Fruit fly (Drosophila melanogaster) whole organism, prepupa: ENCODE results near the gene CG32099.
A peak's percentile ranks its signal among the peaks of the same experiment; 100 is the strongest.

Experiments used
- CG10631 ChIP-seq: fragments of 200-800 bp; sonication (Bioruptor generic); optimal IDR thresholded peaks from 2 replicates; lab custom pipeline; 2016; ENCODE audit warnings: missing biosample characterization, missing genetic modification characterization
- CG10669 ChIP-seq: fragments of 200-800 bp; sonication (Bioruptor generic); optimal IDR thresholded peaks from 3 replicates; lab custom pipeline; 2018; ENCODE audit warnings: missing biosample characterization, mild to moderate bottlenecking, missing genetic modification characterization, moderate library complexity
- CG11294 ChIP-seq: fragments of 200-800 bp; sonication (Bioruptor generic); IDR thresholded peaks from 2 replicates; pipeline ENCODE4 v1.3.6; 2022; ENCODE audit warnings: missing biosample characterization, missing genetic modification characterization
- CG11762 ChIP-seq: fragments of 200-800 bp; sonication (Bioruptor generic); optimal IDR thresholded peaks from 3 replicates; lab custom pipeline; 2016; ENCODE audit warnings: missing biosample characterization, missing genetic modification characterization; ENCODE audit not compliant: insufficient read depth
- CG11902 ChIP-seq: fragments of 200-800 bp; sonication (Bioruptor generic); optimal IDR thresholded peaks from 3 replicates; lab custom pipeline; 2016; ENCODE audit warnings: missing biosample characterization, missing genetic modification characterization
- CG16779 ChIP-seq: fragments of 200-800 bp; sonication (Bioruptor generic); optimal IDR thresholded peaks from 3 replicates; lab custom pipeline; 2017; ENCODE audit warnings: missing biosample characterization, mild to moderate bottlenecking, missing genetic modification characterization
- CG3032 ChIP-seq: fragments of 200-800 bp; optimal IDR thresholded peaks from 2 replicates; lab custom pipeline; 2019; ENCODE audit warnings: missing biosample characterization, mild to moderate bottlenecking, missing genetic modification characterization, moderate library complexity
- CG31627 ChIP-seq: fragments of 200-800 bp; sonication (Bioruptor generic); optimal IDR thresholded peaks from 3 replicates; lab custom pipeline; 2016; ENCODE audit warnings: missing biosample characterization, missing genetic modification characterization
- CG32006 ChIP-seq: fragments of 200-800 bp; sonication (Bioruptor generic); optimal IDR thresholded peaks from 3 replicates; lab custom pipeline; 2017; ENCODE audit warnings: missing biosample characterization, mild to moderate bottlenecking, missing genetic modification characterization
- CG34406 ChIP-seq: fragments of 200-800 bp; sonication (Bioruptor generic); optimal IDR thresholded peaks from 3 replicates; lab custom pipeline; 2016; ENCODE audit warnings: missing biosample characterization, missing genetic modification characterization
- CG3919 ChIP-seq: fragments of 200-800 bp; sonication (Bioruptor generic); optimal IDR thresholded peaks from 3 replicates; lab custom pipeline; 2016; ENCODE audit warnings: missing biosample characterization, missing genetic modification characterization
- CG4318 ChIP-seq: fragments of 200-800 bp; sonication (Bioruptor generic); optimal IDR thresholded peaks from 3 replicates; lab custom pipeline; 2017; ENCODE audit warnings: missing biosample characterization, mild to moderate bottlenecking, missing genetic modification characterization
- CG6163 ChIP-seq: fragments of 200-800 bp; sonication (Bioruptor generic); IDR thresholded peaks from 3 replicates; pipeline ENCODE4 v1.3.6; 2022; ENCODE audit warnings: missing biosample characterization, missing genetic modification characterization
- CG6276 ChIP-seq: fragments of 200-800 bp; sonication (Bioruptor generic); optimal IDR thresholded peaks from 2 replicates; lab custom pipeline; 2017; ENCODE audit warnings: missing biosample characterization, mild to moderate bottlenecking, missing genetic modification characterization
- CG6792 ChIP-seq: fragments of 200-800 bp; sonication (Bioruptor generic); optimal IDR thresholded peaks from 3 replicates; lab custom pipeline; 2016; ENCODE audit warnings: missing biosample characterization, missing genetic modification characterization
- CG6808 ChIP-seq: fragments of 200-800 bp; sonication (Bioruptor generic); optimal IDR thresholded peaks from 3 replicates; lab custom pipeline; 2017; ENCODE audit warnings: missing biosample characterization, missing genetic modification characterization, mild to moderate bottlenecking, moderate library complexity, missing genetic modification reagents
- CG7368 ChIP-seq: fragments of 200-800 bp; sonication (Bioruptor generic); optimal IDR thresholded peaks from 3 replicates; lab custom pipeline; 2016; ENCODE audit warnings: missing biosample characterization, missing genetic modification characterization
- CG8119 ChIP-seq: fragments of 200-800 bp; sonication (Bioruptor generic); IDR thresholded peaks from 3 replicates; pipeline ENCODE4 v1.3.6; 2022; ENCODE audit warnings: missing biosample characterization, missing genetic modification characterization
- CG8319 ChIP-seq: fragments of 200-800 bp; sonication (Bioruptor generic); optimal IDR thresholded peaks from 3 replicates; lab custom pipeline; 2016; ENCODE audit warnings: missing biosample characterization, missing genetic modification characterization
- CG8632 ChIP-seq: fragments of 200-800 bp; sonication (Bioruptor generic); optimal IDR thresholded peaks from 3 replicates; lab custom pipeline; 2016; ENCODE audit warnings: missing biosample characterization, missing genetic modification characterization
- CG9139 ChIP-seq: fragments of 200-800 bp; sonication (Bioruptor generic); optimal IDR thresholded peaks from 3 replicates; lab custom pipeline; 2017; ENCODE audit warnings: missing biosample characterization, mild to moderate bottlenecking, missing genetic modification characterization
- Eip75B ChIP-seq: fragments of 200-800 bp; sonication (Bioruptor generic); optimal IDR thresholded peaks from 3 replicates; lab custom pipeline; 2016; ENCODE audit warnings: missing biosample characterization, missing genetic modification characterization
- Eip78C ChIP-seq: fragments of 200-800 bp; sonication (Bioruptor generic); peaks from one replicate; lab custom pipeline; 2016; ENCODE audit warnings: missing biosample characterization, missing genetic modification characterization
- Eip93F ChIP-seq: fragments of 200-800 bp; sonication (Bioruptor generic); optimal IDR thresholded peaks from 2 replicates; lab custom pipeline; 2016; ENCODE audit warnings: missing biosample characterization, mild to moderate bottlenecking, missing genetic modification characterization
- Ets21C ChIP-seq: fragments of 200-800 bp; sonication (Bioruptor generic); optimal IDR thresholded peaks from 3 replicates; lab custom pipeline; 2016; ENCODE audit warnings: missing biosample characterization, missing genetic modification characterization
- Ets96B ChIP-seq: fragments of 200-800 bp; optimal IDR thresholded peaks from 2 replicates; lab custom pipeline; 2019; ENCODE audit warnings: missing biosample characterization, mild to moderate bottlenecking, missing genetic modification characterization, moderate library complexity
- Hr38 ChIP-seq: sonication (Bioruptor generic); optimal IDR thresholded peaks from 2 replicates; lab custom pipeline; 2016; ENCODE audit warnings: missing biosample characterization, missing genetic modification characterization
- Hr39 ChIP-seq: fragments of 200-800 bp; sonication (Bioruptor generic); optimal IDR thresholded peaks from 2 replicates; lab custom pipeline; 2016; ENCODE audit warnings: missing biosample characterization, missing genetic modification characterization
- Hr4 ChIP-seq: fragments of 200-800 bp; sonication (Bioruptor generic); optimal IDR thresholded peaks from 3 replicates; lab custom pipeline; 2016; ENCODE audit warnings: missing biosample characterization, missing genetic modification characterization
- Met ChIP-seq: fragments of 200-800 bp; sonication (Bioruptor generic); optimal IDR thresholded peaks from 3 replicates; lab custom pipeline; 2016; ENCODE audit warnings: missing biosample characterization, missing genetic modification characterization
- Smox ChIP-seq: fragments of 200-800 bp; sonication (Bioruptor generic); optimal IDR thresholded peaks from 3 replicates; lab custom pipeline; 2016; ENCODE audit warnings: missing biosample characterization, missing genetic modification characterization
- Sox102F ChIP-seq: fragments of 200-800 bp; sonication (Bioruptor generic); optimal IDR thresholded peaks from 2 replicates; lab custom pipeline; 2016; ENCODE audit warnings: missing biosample characterization, mild to moderate bottlenecking, missing genetic modification characterization
- Sox14 ChIP-seq: fragments of 200-800 bp; sonication (Bioruptor generic); optimal IDR thresholded peaks from 3 replicates; lab custom pipeline; 2016; ENCODE audit warnings: missing biosample characterization, missing genetic modification characterization
- Sox15 ChIP-seq: fragments of 200-800 bp; sonication (Bioruptor generic); optimal IDR thresholded peaks from 3 replicates; lab custom pipeline; 2016; ENCODE audit warnings: missing biosample characterization, missing genetic modification characterization
- achi ChIP-seq: fragments of 200-800 bp; sonication (Bioruptor generic); optimal IDR thresholded peaks from 3 replicates; lab custom pipeline; 2016; ENCODE audit warnings: missing biosample characterization, missing genetic modification characterization
- cyc ChIP-seq: fragments of 200-800 bp; sonication (Bioruptor generic); optimal IDR thresholded peaks from 3 replicates; lab custom pipeline; 2016; ENCODE audit warnings: missing biosample characterization, missing genetic modification characterization
- dsx ChIP-seq: fragments of 200-800 bp; optimal IDR thresholded peaks from 3 replicates; lab custom pipeline; 2019; ENCODE audit warnings: missing biosample characterization, mild to moderate bottlenecking, missing genetic modification characterization, moderate library complexity; ENCODE audit not compliant: poor library complexity, severe bottlenecking
- eg ChIP-seq: fragments of 200-800 bp; sonication (Bioruptor generic); IDR thresholded peaks from 3 replicates; pipeline ENCODE4 v1.3.6; 2022; ENCODE audit warnings: missing biosample characterization, missing genetic modification characterization
- esn ChIP-seq: fragments of 200-800 bp; sonication (Bioruptor generic); optimal IDR thresholded peaks from 2 replicates; lab custom pipeline; 2016; ENCODE audit warnings: missing biosample characterization, mild to moderate bottlenecking, missing genetic modification characterization, moderate library complexity
- fd85E ChIP-seq: fragments of 200-800 bp; sonication (Bioruptor generic); optimal IDR thresholded peaks from 3 replicates; lab custom pipeline; 2016; ENCODE audit warnings: missing biosample characterization, missing genetic modification characterization
- fkh ChIP-seq: fragments of 200-800 bp; sonication (Bioruptor generic); optimal IDR thresholded peaks from 3 replicates; lab custom pipeline; 2017; ENCODE audit warnings: missing biosample characterization, mild to moderate bottlenecking, missing genetic modification characterization, moderate library complexity
- net ChIP-seq: fragments of 200-800 bp; sonication (Bioruptor generic); optimal IDR thresholded peaks from 3 replicates; lab custom pipeline; 2016; ENCODE audit warnings: missing biosample characterization, missing genetic modification characterization
- pdm3 ChIP-seq: fragments of 200-800 bp; sonication (Bioruptor generic); optimal IDR thresholded peaks from 3 replicates; lab custom pipeline; 2016; ENCODE audit warnings: missing biosample characterization, missing genetic modification characterization
- salr ChIP-seq, 2 experiments: fragments of 200-800 bp; sonication (Bioruptor generic); optimal IDR thresholded peaks; 3 replicates each; lab custom pipeline; 2016 to 2018; ENCODE audit warnings: missing biosample characterization in 2 of 2, missing genetic modification characterization in 2 of 2, mild to moderate bottlenecking in 1 of 2
- spab ChIP-seq: fragments of 200-800 bp; sonication (Bioruptor generic); optimal IDR thresholded peaks from 2 replicates; lab custom pipeline; 2017; ENCODE audit warnings: missing biosample characterization, mild to moderate bottlenecking, missing genetic modification characterization, missing genetic modification reagents
- ss ChIP-seq, 2 experiments: fragments of 200-800 bp; sonication (Bioruptor generic); optimal IDR thresholded peaks; 2 replicates in 1 of 2; 3 replicates in 1 of 2; lab custom pipeline; 2017 to 2018; ENCODE audit warnings: mild to moderate bottlenecking in 2 of 2, missing biosample characterization in 2 of 2, missing genetic modification characterization in 2 of 2, moderate library complexity in 1 of 2
- svp ChIP-seq: fragments of 200-800 bp; sonication (Bioruptor generic); peaks from one replicate; lab custom pipeline; 2016; ENCODE audit warnings: missing biosample characterization, missing genetic modification characterization
- vri ChIP-seq: fragments of 200-800 bp; sonication (Bioruptor generic); optimal IDR thresholded peaks from 3 replicates; lab custom pipeline; 2016; ENCODE audit warnings: missing biosample characterization, mild to moderate bottlenecking, missing genetic modification characterization

Gene CG32099

dm6 chr3L:12101924-12102383, 47.1 kb upstream of the CG32099 start (continued):
- TF ChIP-seq CG4318 (GFP tag; lab: Kevin White, UChicago) (peak; percentile 67), CG8319 (GFP tag; lab: Kevin White, UChicago) (no peak), eg (peak; percentile 44; the same call in 1 of the 3 replicates)
- TF ChIP-seq, all 60 proteins: peak for 42

- peak; percentile 25 for TF ChIP-seq svp
- no peak for TF ChIP-seq Ets21C (GFP tag; lab: Kevin White, UChicago)
Observed at dm6 chr3L:12107378-12107777, 41.7 kb upstream of the CG32099 start.

dm6 chr3L:12108515-12108914, 40.6 kb upstream of the CG32099 start:
- TF ChIP-seq svp, result peak; percentile 70
- TF ChIP-seq CG11762, result no peak
- no peak for TF ChIP-seq CG6792
- peak; percentile 68 for TF ChIP-seq CG8119 (GFP tag; lab: Robert Waterston, UW)
- no peak for TF ChIP-seq achi
- no peak for TF ChIP-seq Met (GFP tag; lab: Kevin White, UChicago)
- TF ChIP-seq CG3032 (tag; lab: Kevin White, UChicago), result no peak
- no peak for TF ChIP-seq fkh (GFP tag; lab: Kevin White, UChicago)
- TF ChIP-seq CG10631 (GFP tag; lab: Kevin White, UChicago), result peak; percentile 0
- TF ChIP-seq CG31627, result no peak
- TF ChIP-seq Sox102F (GFP tag; lab: Kevin White, UChicago), result no peak
- no peak for TF ChIP-seq CG34406 (GFP tag; lab: Kevin White, UChicago)
- TF ChIP-seq CG16779, result no peak
- no peak for TF ChIP-seq CG11294
- TF ChIP-seq pdm3 (GFP tag; lab: Kevin White, UChicago), result no peak
- no peak for TF ChIP-seq salr (GFP tag; optimal IDR thresholded peaks at IDR 0.05; lab: Kevin White, UChicago)
- TF ChIP-seq Ets21C (GFP tag; lab: Kevin White, UChicago), result no peak
- no peak for TF ChIP-seq dsx (GFP tag; lab: Kevin White, UChicago)
- TF ChIP-seq Eip93F (GFP tag; lab: Kevin White, UChicago), result no peak
- no peak for TF ChIP-seq CG8632 (GFP tag; lab: Kevin White, UChicago)
- peak; percentile 82 for TF ChIP-seq Eip78C (GFP tag; lab: Kevin White, UChicago)
- no peak for TF ChIP-seq Sox15 (GFP tag; lab: Kevin White, UChicago)
- no peak for TF ChIP-seq Eip75B
- TF ChIP-seq CG11902, result no peak
- TF ChIP-seq vri (GFP tag; lab: Kevin White, UChicago), result no peak
- TF ChIP-seq eg, result peak; percentile 37; the same call in 2 of the 3 replicates
- no peak for TF ChIP-seq CG9139 (GFP tag; lab: Kevin White, UChicago)
- TF ChIP-seq Sox14, result no peak
- TF ChIP-seq CG7368 (GFP tag; lab: Kevin White, UChicago), result no peak
- no peak for TF ChIP-seq CG3919 (GFP tag; lab: Kevin White, UChicago)
- TF ChIP-seq CG10669, result peak; percentile 3
- TF ChIP-seq CG8319 (GFP tag; lab: Kevin White, UChicago), result no peak
- TF ChIP-seq fd85E, result no peak
- TF ChIP-seq Hr38 (GFP tag; lab: Kevin White, UChicago), result no peak
- TF ChIP-seq Hr39 (GFP tag; lab: Kevin White, UChicago), result no peak
- TF ChIP-seq CG6163 (GFP tag; lab: Robert Waterston, UW), result peak; percentile 40; the same call in 2 of the 3 replicates
- no peak for TF ChIP-seq CG6276 (GFP tag; lab: Kevin White, UChicago)
- TF ChIP-seq CG6808, result no peak
- TF ChIP-seq net (GFP tag; lab: Kevin White, UChicago), result no peak
- TF ChIP-seq CG4318 (GFP tag; lab: Kevin White, UChicago), result no peak
- TF ChIP-seq spab (GFP tag; lab: Kevin White, UChicago), result no peak
- peak; percentile 23 for TF ChIP-seq esn (GFP tag; lab: Kevin White, UChicago)
- TF ChIP-seq Ets96B (tag; lab: Kevin White, UChicago), result no peak
- TF ChIP-seq CG32006 (GFP tag; lab: Kevin White, UChicago), result peak; percentile 10
- no peak for TF ChIP-seq Hr4 (GFP tag; lab: Kevin White, UChicago)
- TF ChIP-seq cyc (GFP tag; lab: Kevin White, UChicago), result no peak
- TF ChIP-seq Smox (GFP tag; lab: Kevin White, UChicago), result no peak
- no peak for TF ChIP-seq ss (GFP tag; optimal IDR thresholded peaks at IDR 0.05; lab: Kevin White, UChicago)
